Fruit fly (Drosophila melanogaster): ENCODE data around the gene CG31380.

DNA sequence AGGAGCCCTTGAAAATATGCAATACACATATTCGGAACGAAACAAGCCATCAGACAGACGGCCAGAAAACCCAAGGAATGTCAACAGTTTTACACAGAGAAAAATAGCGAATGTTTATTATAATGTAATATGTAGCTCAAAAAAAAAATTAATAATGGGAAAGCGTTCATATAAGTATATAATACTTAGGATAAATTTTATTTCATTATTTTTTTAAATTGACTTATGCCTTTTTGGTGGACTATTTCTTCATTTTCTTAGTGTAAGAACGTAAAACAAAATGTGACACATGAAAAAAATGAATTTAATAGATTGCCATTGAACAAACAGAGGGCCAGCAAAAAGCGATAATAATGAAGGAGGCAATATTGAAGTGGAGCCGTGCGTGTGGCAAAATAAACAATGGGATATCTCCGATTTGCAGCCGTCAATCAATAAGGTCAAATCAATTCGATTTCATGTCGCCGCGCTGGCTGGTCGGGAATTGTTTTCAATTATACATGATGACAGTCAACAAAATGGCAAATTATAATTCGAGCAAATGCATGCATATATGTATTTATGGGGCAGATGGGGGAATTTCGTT, 34.3 kb downstream of the CG31380 start:
- TF ChIP-seq CG14655 (GFP tag; optimal IDR thresholded peaks at IDR 0.05) (peak; percentile 3), fd96Ca (GFP tag; IDR thresholded peaks at IDR 0.05) (no peak), CG10348 (GFP tag; IDR thresholded peaks at IDR 0.05) (no peak), CG9948 (tag; optimal IDR thresholded peaks at IDR 0.05) (no peak), CG8159 (tag; optimal IDR thresholded peaks at IDR 0.05) (no peak), rn (GFP tag; IDR thresholded peaks at IDR 0.05) (no peak), gl (tag; optimal IDR thresholded peaks at IDR 0.05) (no peak), Snoo (tag; optimal IDR thresholded peaks at IDR 0.05) (no peak), CG17806 (tag; optimal IDR thresholded peaks at IDR 0.05) (no peak), CG8301 (tag; optimal IDR thresholded peaks at IDR 0.05) (no peak), CG13204 (GFP tag; optimal IDR thresholded peaks at IDR 0.05) (no peak)

Measured in whole organism, pupa.